Fruit fly (Drosophila melanogaster): ENCODE results near the gene Prosalpha4T1.

Prosalpha4T1 gene

dm6 chr3R:20774125-20774524 lies 25.3 kb upstream of the Prosalpha4T1 start:
- TF ChIP-seq pad (GFP tag; optimal IDR thresholded peaks at IDR 0.05) (no peak), CG33017 (tag; optimal IDR thresholded peaks at IDR 0.05) (no peak), ovo (GFP tag; optimal IDR thresholded peaks at IDR 0.05) (no peak), toe (GFP tag; optimal IDR thresholded peaks at IDR 0.05) (no peak), cnc (optimal IDR thresholded peaks at IDR 0.05) (no peak), CG14711 (tag; optimal IDR thresholded peaks at IDR 0.05) (no peak), CG7045 (GFP tag; optimal IDR thresholded peaks at IDR 0.05) (no peak), CG7101 (tag; optimal IDR thresholded peaks at IDR 0.05) (no peak), cic (GFP tag; optimal IDR thresholded peaks at IDR 0.05) (no peak)

dm6 chr3R:20773174-20773573 lies 24.3 kb upstream of the Prosalpha4T1 start:
- TF ChIP-seq Clk (GFP tag; optimal IDR thresholded peaks at IDR 0.05) (no peak), CG33017 (tag; optimal IDR thresholded peaks at IDR 0.05) (no peak), cic (GFP tag; optimal IDR thresholded peaks at IDR 0.05) (no peak)

- no peak for TF ChIP-seq CG11617 (GFP tag; optimal IDR thresholded peaks at IDR 0.05)
- TF ChIP-seq Hr96 (GFP tag; optimal IDR thresholded peaks at IDR 0.05), result no peak
- TF ChIP-seq cic (GFP tag; optimal IDR thresholded peaks at IDR 0.05), result peak; percentile 17
These were observed 23.7 kb upstream of the Prosalpha4T1 start, which contains the start of gene Takl1 for dm6 chr3R:20772543-20772942. Gene Takl1, minus strand, starts transcription at chr3R:20772601.

DNA sequence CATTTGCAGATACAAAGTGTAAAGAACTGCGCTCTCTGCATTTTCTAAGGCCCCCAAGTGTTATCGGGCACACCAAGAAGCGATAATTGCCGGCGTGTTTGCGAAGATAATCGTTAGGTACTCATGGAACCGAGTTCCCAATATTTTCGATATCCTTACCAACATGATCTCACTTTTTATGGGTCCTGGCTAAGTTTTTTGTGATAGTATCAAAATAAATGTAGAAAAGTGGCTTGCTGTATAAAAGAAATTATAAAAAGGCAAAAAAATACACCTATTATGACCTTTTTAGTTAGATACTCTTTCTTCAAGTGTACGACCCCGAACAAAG lies 17.2 kb upstream of the Prosalpha4T1 start:
- TF ChIP-seq cnc (optimal IDR thresholded peaks at IDR 0.05) (no peak), pad (GFP tag; optimal IDR thresholded peaks at IDR 0.05) (no peak), toe (GFP tag; optimal IDR thresholded peaks at IDR 0.05) (no peak), Crg-1 (GFP tag; optimal IDR thresholded peaks at IDR 0.05) (no peak), CG11617 (GFP tag; optimal IDR thresholded peaks at IDR 0.05) (no peak), tj (GFP tag; optimal IDR thresholded peaks at IDR 0.05) (no peak), CG12768 (GFP tag; optimal IDR thresholded peaks at IDR 0.05) (no peak), bab1 (GFP tag; optimal IDR thresholded peaks at IDR 0.05) (no peak)

- no peak for TF ChIP-seq CG14711 (tag; optimal IDR thresholded peaks at IDR 0.05)
- no peak for TF ChIP-seq CG5204 (GFP tag; optimal IDR thresholded peaks at IDR 0.05)
- TF ChIP-seq CG33017 (tag; optimal IDR thresholded peaks at IDR 0.05), result no peak
- no peak for TF ChIP-seq cic (GFP tag; optimal IDR thresholded peaks at IDR 0.05)
- TF ChIP-seq CG12768 (GFP tag; optimal IDR thresholded peaks at IDR 0.05), result no peak
- peak; percentile 20 for TF ChIP-seq tj (GFP tag; optimal IDR thresholded peaks at IDR 0.05)
These were observed 16.7 kb upstream of the Prosalpha4T1 start for dm6 chr3R:20765302-20766155.

- no peak for TF ChIP-seq tj (GFP tag; optimal IDR thresholded peaks at IDR 0.05)
- no peak for TF ChIP-seq Clk (GFP tag; optimal IDR thresholded peaks at IDR 0.05)
- TF ChIP-seq ovo (GFP tag; optimal IDR thresholded peaks at IDR 0.05), result no peak
- no peak for TF ChIP-seq Crg-1 (GFP tag; optimal IDR thresholded peaks at IDR 0.05)
- no peak for TF ChIP-seq CG5204 (GFP tag; optimal IDR thresholded peaks at IDR 0.05)
- no peak for TF ChIP-seq CG11617 (GFP tag; optimal IDR thresholded peaks at IDR 0.05)
- no peak for TF ChIP-seq cnc (optimal IDR thresholded peaks at IDR 0.05)
- TF ChIP-seq CG7045 (GFP tag; optimal IDR thresholded peaks at IDR 0.05), result no peak
- TF ChIP-seq kay (GFP tag; ENCODE audit: borderline replicate concordance), result no peak
- TF ChIP-seq CG7101 (tag; optimal IDR thresholded peaks at IDR 0.05), result no peak
- no peak for TF ChIP-seq CG33017 (tag; optimal IDR thresholded peaks at IDR 0.05)
- no peak for TF ChIP-seq CG12768 (GFP tag; optimal IDR thresholded peaks at IDR 0.05)
- no peak for TF ChIP-seq pad (GFP tag; optimal IDR thresholded peaks at IDR 0.05)
- no peak for TF ChIP-seq Mnt (GFP tag; optimal IDR thresholded peaks at IDR 0.05)
These were observed 15.2 kb upstream of the Prosalpha4T1 start for dm6 chr3R:20764058-20764457.

DNA sequence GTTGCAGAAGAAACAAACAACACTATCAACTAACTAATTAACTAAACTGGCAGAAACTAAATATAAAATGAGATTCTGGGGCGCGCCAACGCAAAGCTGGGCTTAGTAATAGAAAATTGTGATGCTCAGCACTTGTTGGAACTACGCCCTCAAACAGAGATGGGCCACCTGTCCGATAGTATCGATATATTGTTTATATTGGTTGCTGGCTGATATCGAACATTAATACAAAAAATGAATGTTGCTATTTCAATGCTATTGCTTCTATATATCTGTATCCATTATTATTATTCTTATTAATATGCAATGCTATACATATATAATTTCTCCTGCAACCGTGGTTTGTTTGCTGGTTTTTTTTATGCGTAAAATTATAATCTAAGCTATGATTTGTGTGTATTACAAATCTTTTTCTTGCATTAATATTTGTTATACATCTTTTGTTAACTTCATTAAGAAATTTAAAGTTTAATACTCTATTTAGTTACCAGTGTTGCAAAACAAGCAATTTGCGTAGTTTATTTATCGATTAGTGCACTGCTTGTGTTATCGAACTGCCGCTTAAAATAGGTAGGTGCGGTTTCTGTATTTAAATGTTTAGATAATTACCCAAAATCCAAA lies 13.4 kb upstream of the Prosalpha4T1 start, which contains the start of gene CG31195:
TSS of gene CG31195 (minus strand) at position 195 of the 621 bp plus-strand sequence.
- TF ChIP-seq bab1 (GFP tag; optimal IDR thresholded peaks at IDR 0.05) (peak; percentile 8), tj (GFP tag; optimal IDR thresholded peaks at IDR 0.05) (peak; percentile 80), CG5204 (GFP tag; optimal IDR thresholded peaks at IDR 0.05) (peak; percentile 5), Crg-1 (GFP tag; optimal IDR thresholded peaks at IDR 0.05) (no peak)

dm6 chr3R:20756429-20756828 lies 7.6 kb upstream of the Prosalpha4T1 start, which contains the start of gene Syp:
Gene Syp, plus strand, starts transcription at chr3R:20756729.
- no peak for TF ChIP-seq CG33017 (tag; optimal IDR thresholded peaks at IDR 0.05)
